Fruit fly (Drosophila melanogaster): ENCODE data around the gene NimC4.

The NimC4 gene

DNA sequence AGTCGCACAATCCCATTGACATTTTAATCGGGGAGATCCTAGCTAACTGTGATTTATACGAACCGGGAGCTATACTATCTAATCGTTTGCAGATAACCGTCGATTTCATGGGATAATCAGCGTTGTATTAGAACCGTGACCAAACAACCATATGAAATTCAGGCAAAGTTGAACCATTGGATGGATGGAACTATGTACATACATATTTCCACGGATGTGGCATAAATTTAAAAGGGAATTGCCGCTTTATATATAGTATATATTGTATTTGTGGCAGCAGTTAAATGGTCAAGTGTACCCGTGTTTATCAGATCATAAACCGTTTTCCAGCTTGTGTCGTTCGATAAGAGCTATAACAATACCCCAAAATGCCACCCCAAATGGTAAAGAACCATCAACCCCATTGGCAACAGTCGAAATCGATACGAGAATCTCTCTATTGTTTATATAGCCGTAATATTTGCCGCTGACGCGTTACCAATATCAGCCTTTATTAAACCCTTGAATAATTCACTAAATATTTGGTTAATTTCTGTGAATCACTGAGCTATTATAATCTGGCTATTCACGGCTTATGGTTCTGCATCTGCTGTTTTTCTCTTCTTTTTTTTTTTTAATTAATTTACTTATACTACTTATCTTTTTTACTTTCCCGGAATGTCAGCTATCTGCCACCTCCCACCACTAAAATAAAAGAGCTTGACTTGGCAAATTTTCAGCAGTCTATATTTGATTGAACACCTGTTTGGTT lies 34.9 kb upstream of the NimC4 start, which contains the start of gene bgm:
Gene bgm (plus strand): TSS at position 701 of the 751 bp plus-strand sequence.
- no peak for TF ChIP-seq topi (GFP tag; optimal IDR thresholded peaks at IDR 0.05)
- peak; percentile 20 for TF ChIP-seq svp (GFP tag)
- peak; percentile 7 for TF ChIP-seq vri (GFP tag; optimal IDR thresholded peaks at IDR 0.05)

dm6 chr2L:14013478-14013877 lies 33.9 kb upstream of the NimC4 start:
- TF ChIP-seq lz (GFP tag; optimal IDR thresholded peaks at IDR 0.05) (no peak), svp (GFP tag) (peak; percentile 85), CG16779 (tag; optimal IDR thresholded peaks at IDR 0.05) (no peak), fkh (GFP tag; optimal IDR thresholded peaks at IDR 0.05) (peak; percentile 27), Gug (GFP tag; IDR thresholded peaks at IDR 0.05) (no peak), cyc (GFP tag; optimal IDR thresholded peaks at IDR 0.05) (no peak), vri (GFP tag; optimal IDR thresholded peaks at IDR 0.05) (peak; percentile 54), CG6276 (GFP tag; optimal IDR thresholded peaks at IDR 0.05) (no peak), CG8119 (GFP tag; IDR thresholded peaks at IDR 0.05) (no peak), CG1621 (tag; optimal IDR thresholded peaks at IDR 0.05) (no peak), Sox102F (GFP tag; optimal IDR thresholded peaks at IDR 0.05) (no peak)

- peak; percentile 44 for TF ChIP-seq vri (GFP tag; optimal IDR thresholded peaks at IDR 0.05)
- no peak for TF ChIP-seq CG6276 (GFP tag; optimal IDR thresholded peaks at IDR 0.05)
Measured at dm6 chr2L:14015109-14015508, 32.3 kb upstream of the NimC4 start.

DNA sequence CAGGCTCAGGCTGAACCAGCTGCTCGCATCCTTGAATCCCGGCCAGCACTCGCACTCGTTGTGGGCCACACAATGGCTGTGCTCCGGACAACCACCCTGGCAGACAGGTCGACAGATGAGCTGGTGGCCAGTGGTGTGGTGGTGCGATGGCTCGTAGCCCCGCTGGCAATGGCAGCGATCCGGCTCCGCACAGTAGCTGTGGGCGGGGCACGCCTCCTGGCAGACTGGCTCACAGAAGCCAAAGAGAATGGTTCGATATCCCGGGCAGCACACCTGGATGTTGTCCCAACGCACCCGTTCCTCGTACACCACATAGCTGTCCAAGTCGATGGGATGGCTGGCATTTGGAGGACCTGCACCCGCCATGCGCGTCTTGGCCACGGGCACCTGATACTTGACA lies 27.7 kb upstream of the NimC4 start:
- no peak for TF ChIP-seq Hr39 (GFP tag; optimal IDR thresholded peaks at IDR 0.05)
- TF ChIP-seq vri (GFP tag; optimal IDR thresholded peaks at IDR 0.05), result no peak
- TF ChIP-seq CG3032 (tag; optimal IDR thresholded peaks at IDR 0.05), result no peak
- no peak for TF ChIP-seq Eip75B (GFP tag; optimal IDR thresholded peaks at IDR 0.05)
- no peak for TF ChIP-seq CG4318 (GFP tag; optimal IDR thresholded peaks at IDR 0.05)
- no peak for TF ChIP-seq net (GFP tag; optimal IDR thresholded peaks at IDR 0.05)

- peak; percentile 42 for TF ChIP-seq CG32006 (GFP tag; optimal IDR thresholded peaks at IDR 0.05)
- TF ChIP-seq Gug (GFP tag; IDR thresholded peaks at IDR 0.05), result no peak
- no peak for TF ChIP-seq dac (GFP tag; optimal IDR thresholded peaks at IDR 0.05)
- TF ChIP-seq CG8319 (GFP tag; optimal IDR thresholded peaks at IDR 0.05), result no peak
- no peak for TF ChIP-seq CG16779 (tag; optimal IDR thresholded peaks at IDR 0.05)
- TF ChIP-seq eg (GFP tag; IDR thresholded peaks at IDR 0.05), result no peak
- no peak for TF ChIP-seq topi (GFP tag; optimal IDR thresholded peaks at IDR 0.05)
- no peak for TF ChIP-seq Sox14 (GFP tag; optimal IDR thresholded peaks at IDR 0.05)
- TF ChIP-seq CG6163 (GFP tag; IDR thresholded peaks at IDR 0.05), result no peak
- no peak for TF ChIP-seq CG10669 (GFP tag; optimal IDR thresholded peaks at IDR 0.05)
- TF ChIP-seq CG3032 (tag; optimal IDR thresholded peaks at IDR 0.05), result peak; percentile 33
- TF ChIP-seq dsx (GFP tag; optimal IDR thresholded peaks at IDR 0.05; ENCODE audit: poor library complexity, severe bottlenecking), result no peak
- TF ChIP-seq CG6792 (GFP tag; optimal IDR thresholded peaks at IDR 0.05), result no peak
- no peak for TF ChIP-seq net (GFP tag; optimal IDR thresholded peaks at IDR 0.05)
- TF ChIP-seq Sox15 (GFP tag; optimal IDR thresholded peaks at IDR 0.05), result no peak
- TF ChIP-seq Hr39 (GFP tag; optimal IDR thresholded peaks at IDR 0.05), result no peak
- no peak for TF ChIP-seq Eip75B (GFP tag; optimal IDR thresholded peaks at IDR 0.05)
- TF ChIP-seq CG7368 (GFP tag; optimal IDR thresholded peaks at IDR 0.05), result no peak
- TF ChIP-seq CG11762 (GFP tag; optimal IDR thresholded peaks at IDR 0.05; ENCODE audit: insufficient read depth), result no peak
- TF ChIP-seq Met (GFP tag; optimal IDR thresholded peaks at IDR 0.05), result peak; percentile 5
- TF ChIP-seq Ets96B (tag; optimal IDR thresholded peaks at IDR 0.05), result peak; percentile 30
- TF ChIP-seq CG6276 (GFP tag; optimal IDR thresholded peaks at IDR 0.05), result no peak
- TF ChIP-seq esn (GFP tag; optimal IDR thresholded peaks at IDR 0.05), result no peak
- no peak for TF ChIP-seq CG15336 (GFP tag; IDR thresholded peaks at IDR 0.05)
- no peak for TF ChIP-seq Blimp-1 (GFP tag; optimal IDR thresholded peaks at IDR 0.05)
- no peak for TF ChIP-seq Smox (GFP tag; optimal IDR thresholded peaks at IDR 0.05)
- no peak for TF ChIP-seq vri (GFP tag; optimal IDR thresholded peaks at IDR 0.05)
- TF ChIP-seq CG11294 (GFP tag; IDR thresholded peaks at IDR 0.05), result no peak
- peak; percentile 41 for TF ChIP-seq OdsH (GFP tag; optimal IDR thresholded peaks at IDR 0.05)
- no peak for TF ChIP-seq fd85E (GFP tag; optimal IDR thresholded peaks at IDR 0.05)
- no peak for TF ChIP-seq CG31627 (GFP tag; optimal IDR thresholded peaks at IDR 0.05)
- peak; percentile 37 for TF ChIP-seq Eip78C (GFP tag)
- no peak for TF ChIP-seq CG9139 (GFP tag; optimal IDR thresholded peaks at IDR 0.05)
Measured at dm6 chr2L:14020108-14020507, 27.3 kb upstream of the NimC4 start, which contains the start of gene NimC3. Gene NimC3, minus strand, starts transcription at chr2L:14020208.
